Worm (Caenorhabditis elegans) whole organism, L4/young adult: Measurements from ENCODE around the gene T01G5.7.

ENCODE experiments used
- dao-5 ChIP-seq: sonication (generic microtip); optimal IDR thresholded peaks from 2 replicates; lab custom pipeline; 2016; ENCODE audit warnings: missing genotype, missing genetic modification characterization, moderate library complexity, missing compliant biosample characterization
- him-1 ChIP-seq: sonication (generic microtip); optimal IDR thresholded peaks from 2 replicates; lab custom pipeline; 2016; ENCODE audit warnings: missing genotype, missing genetic modification reagents, missing genetic modification characterization, missing compliant biosample characterization

DNA sequence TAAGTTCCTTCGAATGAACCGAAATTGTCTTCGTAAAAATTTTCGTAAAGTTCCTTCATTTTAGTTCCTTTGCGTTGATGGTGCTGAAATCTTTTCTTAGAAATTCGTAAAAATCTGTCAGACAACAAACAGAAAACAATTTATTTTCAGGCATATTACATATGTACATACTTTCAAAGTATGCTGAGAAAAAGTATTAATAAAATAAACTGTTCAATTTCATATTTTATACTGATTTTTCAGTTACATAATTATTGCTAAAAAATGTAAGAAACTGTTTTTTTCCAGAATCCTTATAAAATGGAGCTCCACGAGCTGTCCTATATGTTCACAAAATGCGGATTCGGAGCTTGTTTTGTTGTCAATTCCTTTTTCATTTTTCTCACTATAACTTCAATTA, 46.9 kb downstream of the T01G5.7 start, which contains the start of gene str-45:
- TF ChIP-seq him-1 (tag; lab: Kevin White, UChicago) (no peak), dao-5 (tag; lab: Kevin White, UChicago) (no peak)
